Worm (Caenorhabditis elegans) whole organism, L1 larva: ENCODE measurements around the gene erg-28.

Experiments used
- C34B4.2 ChIP-seq: sonication (generic microtip); optimal IDR thresholded peaks from 2 replicates; lab custom pipeline; 2017; ENCODE audit warnings: mild to moderate bottlenecking, missing genetic modification characterization, missing compliant biosample characterization
- aha-1 ChIP-seq: fragments of 150-350 bp; optimal IDR thresholded peaks from 2 replicates; lab custom pipeline; 2014; ENCODE audit warnings: missing biosample characterization, missing genetic modification characterization
- alr-1 ChIP-seq: fragments of 200-800 bp; sonication (Bioruptor generic); optimal IDR thresholded peaks from 2 replicates; lab custom pipeline; 2018; ENCODE audit warnings: borderline replicate concordance, mild to moderate bottlenecking, missing genetic modification characterization, missing compliant biosample characterization
- aly-2 ChIP-seq: fragments of 150-350 bp; optimal IDR thresholded peaks from 2 replicates; lab custom pipeline; 2014; ENCODE audit warnings: missing biosample characterization, missing genetic modification characterization
- ama-1 ChIP-seq: fragments of 150-350 bp; optimal IDR thresholded peaks from 2 replicates; lab custom pipeline; 2014
- blmp-1 ChIP-seq: fragments of 150-350 bp; optimal IDR thresholded peaks from 2 replicates; lab custom pipeline; 2014; ENCODE audit warnings: missing biosample characterization, missing genetic modification characterization
- ceh-8 ChIP-seq: fragments of 200-800 bp; sonication (Bioruptor generic); optimal IDR thresholded peaks from 2 replicates; lab custom pipeline; 2018; ENCODE audit warnings: mild to moderate bottlenecking, missing genetic modification characterization, moderate library complexity, missing compliant biosample characterization
- ceh-82 ChIP-seq, 3 experiments: fragments of 150-350 bp in 1 of 3; sonication (generic microtip) in 2 of 3; optimal IDR thresholded peaks; 2 replicates each; lab custom pipeline; 2014 to 2017; ENCODE audit warnings: missing biosample characterization in 3 of 3, missing genetic modification characterization in 3 of 3
- ceh-88 ChIP-seq: fragments of 200-800 bp; sonication (Bioruptor generic); IDR thresholded peaks from 2 replicates; pipeline ENCODE4 v1.3.6; 2022; ENCODE audit warnings: missing genetic modification characterization, missing compliant biosample characterization
- dsc-1 ChIP-seq: sonication (generic microtip); optimal IDR thresholded peaks from 2 replicates; lab custom pipeline; 2016; ENCODE audit warnings: mild to moderate bottlenecking, missing genetic modification characterization, missing compliant biosample characterization
- efl-1 ChIP-seq, 4 experiments: fragments of 150-350 bp; optimal IDR thresholded peaks in 3 of 4; peaks in 1 of 4; 1 replicate in 1 of 4; 2 replicates in 3 of 4; lab custom pipeline; 2014; ENCODE audit warnings: missing biosample characterization in 2 of 4, missing genetic modification characterization in 2 of 4, missing genetic modification reagents in 2 of 4
- egl-27 ChIP-seq, 2 experiments: fragments of 150-350 bp in 1 of 2; sonication (generic microtip); optimal IDR thresholded peaks; 3 replicates each; lab custom pipeline; 2017 to 2018; ENCODE audit warnings: missing biosample characterization in 2 of 2, missing genetic modification characterization in 2 of 2, missing genetic modification reagents in 2 of 2
- ets-5 ChIP-seq: fragments of 200-800 bp; sonication (Bioruptor generic); IDR thresholded peaks from 2 replicates; pipeline ENCODE4 v1.3.6; 2022; ENCODE audit warnings: missing genetic modification characterization, missing compliant biosample characterization
- fkh-10 ChIP-seq: sonication (generic microtip); optimal IDR thresholded peaks from 2 replicates; lab custom pipeline; 2017; ENCODE audit warnings: missing biosample characterization, missing genetic modification reagents, missing genetic modification characterization
- fkh-4 ChIP-seq: sonication (generic microtip); optimal IDR thresholded peaks from 2 replicates; lab custom pipeline; 2016; ENCODE audit warnings: missing compliant biosample characterization, missing genetic modification characterization, borderline replicate concordance
- fkh-8 ChIP-seq: sonication (generic microtip); optimal IDR thresholded peaks from 2 replicates; lab custom pipeline; 2016; ENCODE audit warnings: mild to moderate bottlenecking, missing genetic modification characterization, missing compliant biosample characterization
- fos-1 ChIP-seq: fragments of 150-350 bp; optimal IDR thresholded peaks from 2 replicates; lab custom pipeline; 2014; ENCODE audit warnings: missing biosample characterization, missing genetic modification characterization
- hpl-2 ChIP-seq: fragments of 150-350 bp; optimal IDR thresholded peaks from 2 replicates; lab custom pipeline; 2014; ENCODE audit warnings: missing biosample characterization, missing genetic modification reagents, missing genetic modification characterization
- isw-1 ChIP-seq: fragments of 200-800 bp; sonication (Bioruptor generic); IDR thresholded peaks from 2 replicates; pipeline ENCODE4 v1.3.6; 2022; ENCODE audit warnings: missing genetic modification characterization, missing compliant biosample characterization
- lin-14 ChIP-seq: fragments of 200-800 bp; sonication (Bioruptor generic); optimal IDR thresholded peaks from 2 replicates; lab custom pipeline; 2018; ENCODE audit warnings: mild to moderate bottlenecking, missing genetic modification characterization, moderate library complexity, missing compliant biosample characterization
- lin-15B ChIP-seq: fragments of 150-350 bp; sonication (generic microtip); optimal IDR thresholded peaks from 3 replicates; lab custom pipeline; 2014; ENCODE audit warnings: missing biosample characterization, missing genetic modification characterization
- lin-35 ChIP-seq, 2 experiments: fragments of 150-350 bp; optimal IDR thresholded peaks; 2 replicates each; lab custom pipeline; 2014; ENCODE audit warnings: missing biosample characterization in 2 of 2, missing genetic modification characterization in 2 of 2, missing genetic modification reagents in 2 of 2
- lin-39 ChIP-seq: fragments of 150-350 bp; optimal IDR thresholded peaks from 2 replicates; lab custom pipeline; 2014; ENCODE audit warnings: missing biosample characterization, missing genetic modification reagents, missing genetic modification characterization
- lsy-2 ChIP-seq, 2 experiments: fragments of 150-350 bp; optimal IDR thresholded peaks; 2 replicates each; lab custom pipeline; 2014; ENCODE audit warnings: missing biosample characterization in 2 of 2, missing genetic modification characterization in 2 of 2
- mdl-1 ChIP-seq, 2 experiments: fragments of 150-350 bp; optimal IDR thresholded peaks; 2 replicates each; lab custom pipeline; 2014 to 2017; ENCODE audit warnings: missing biosample characterization in 2 of 2, missing genetic modification characterization in 2 of 2, inconsistent platforms in 1 of 2
- nhr-237 ChIP-seq: fragments of 150-350 bp; optimal IDR thresholded peaks from 2 replicates; lab custom pipeline; 2014; ENCODE audit warnings: missing biosample characterization, missing genetic modification characterization
- nhr-28 ChIP-seq: fragments of 150-350 bp; optimal IDR thresholded peaks from 2 replicates; lab custom pipeline; 2014; ENCODE audit warnings: missing biosample characterization, missing genetic modification characterization
- nhr-47 ChIP-seq: sonication (generic microtip); optimal IDR thresholded peaks from 2 replicates; lab custom pipeline; 2016; ENCODE audit warnings: mild to moderate bottlenecking, missing genetic modification characterization, moderate library complexity, missing compliant biosample characterization
- nhr-71 ChIP-seq: sonication (generic microtip); optimal IDR thresholded peaks from 2 replicates; lab custom pipeline; 2016; ENCODE audit warnings: mild to moderate bottlenecking, missing genetic modification characterization, moderate library complexity, missing compliant biosample characterization
- nhr-76 ChIP-seq: sonication (generic microtip); optimal IDR thresholded peaks from 2 replicates; lab custom pipeline; 2017; ENCODE audit warnings: missing biosample characterization, missing genetic modification characterization
- nhr-77 ChIP-seq: fragments of 150-350 bp; optimal IDR thresholded peaks from 2 replicates; lab custom pipeline; 2014; ENCODE audit warnings: missing biosample characterization, missing genetic modification characterization
- nhr-84 ChIP-seq: sonication (generic microtip); optimal IDR thresholded peaks from 2 replicates; lab custom pipeline; 2017; ENCODE audit warnings: missing biosample characterization, missing genetic modification characterization
- nhr-85 ChIP-seq: sonication (generic microtip); peaks from one replicate; lab custom pipeline; 2016; ENCODE audit warnings: missing genetic modification characterization, inconsistent platforms, missing compliant biosample characterization
- pax-3 ChIP-seq: fragments of 200-800 bp; sonication (Bioruptor generic); optimal IDR thresholded peaks from 2 replicates; lab custom pipeline; 2018; ENCODE audit warnings: mild to moderate bottlenecking, missing genetic modification characterization, moderate library complexity, missing compliant biosample characterization
- rnt-1 ChIP-seq: sonication (generic microtip); optimal IDR thresholded peaks from 2 replicates; lab custom pipeline; 2016; ENCODE audit warnings: mild to moderate bottlenecking, missing genetic modification characterization, moderate library complexity, missing compliant biosample characterization
- sup-37 ChIP-seq: fragments of 200-800 bp; sonication (Bioruptor generic); optimal IDR thresholded peaks from 2 replicates; lab custom pipeline; 2018; ENCODE audit warnings: mild to moderate bottlenecking, missing genetic modification characterization, missing compliant biosample characterization
- swsn-7 ChIP-seq: sonication (generic microtip); optimal IDR thresholded peaks from 2 replicates; lab custom pipeline; 2016; ENCODE audit warnings: missing genetic modification characterization, missing compliant biosample characterization
- tbx-2 ChIP-seq: sonication (generic microtip); optimal IDR thresholded peaks from 2 replicates; lab custom pipeline; 2016; ENCODE audit warnings: missing genetic modification characterization, missing compliant biosample characterization
- tlp-1 ChIP-seq: fragments of 150-350 bp; optimal IDR thresholded peaks from 2 replicates; lab custom pipeline; 2014; ENCODE audit warnings: missing biosample characterization, missing genetic modification characterization
- unc-86 ChIP-seq: sonication (generic microtip); optimal IDR thresholded peaks from 2 replicates; lab custom pipeline; 2016; ENCODE audit warnings: missing genetic modification characterization, missing compliant biosample characterization
- vab-15 ChIP-seq: sonication (generic microtip); optimal IDR thresholded peaks from 2 replicates; lab custom pipeline; 2017; ENCODE audit warnings: missing genotype, mild to moderate bottlenecking, missing genetic modification characterization, missing compliant biosample characterization
- xbp-1 ChIP-seq: sonication (generic microtip); optimal IDR thresholded peaks from 2 replicates; lab custom pipeline; 2016; ENCODE audit warnings: missing genetic modification characterization, missing compliant biosample characterization
- ztf-4 ChIP-seq: fragments of 150-350 bp; optimal IDR thresholded peaks from 2 replicates; lab custom pipeline; 2014; ENCODE audit warnings: missing biosample characterization, missing genetic modification characterization

Gene erg-28

DNA sequence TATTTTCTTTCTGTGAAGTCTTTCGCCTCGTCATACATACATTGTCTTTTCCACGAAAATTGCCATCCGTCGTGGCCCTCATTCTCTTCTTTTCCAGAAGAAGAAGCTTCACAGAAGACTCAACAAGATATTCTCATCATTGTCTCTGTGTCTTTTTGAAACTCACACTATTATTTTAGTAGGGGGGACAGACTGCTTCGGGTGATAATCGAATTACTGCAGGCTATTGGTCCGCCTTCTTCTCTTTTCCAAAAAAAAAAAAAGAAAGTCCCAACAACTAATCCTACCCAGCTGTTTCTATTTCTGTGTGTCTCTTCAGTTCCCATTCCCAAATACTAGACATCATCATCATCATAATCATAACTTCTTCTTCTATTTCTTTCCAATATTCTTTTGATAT is 23.8 kb upstream of the erg-28 start:
- TF ChIP-seq tlp-1 (tag; lab: Kevin White, UChicago) (no peak), efl-1 (optimal IDR thresholded peaks at IDR 0.05; lab: Kevin White, UChicago) (no peak), efl-1 (GFP tag; optimal IDR thresholded peaks at IDR 0.05 in 1 of 2; lab: Kevin White, UChicago) (peak in 1 of 2 experiments; percentile 20), hpl-2 (GFP tag; lab: Kevin White, UChicago) (no peak), lin-14 (GFP tag; lab: Kevin White, UChicago) (peak; percentile 52), nhr-85 (tag; lab: Kevin White, UChicago) (no peak), nhr-71 (tag; lab: Kevin White, UChicago) (peak; percentile 24), fkh-10 (GFP tag; lab: Kevin White, UChicago) (no peak), fkh-8 (no peak), ceh-82 (tag; optimal IDR thresholded peaks at IDR 0.05; lab: Kevin White, UChicago) (no peak), lin-35 (GFP tag; optimal IDR thresholded peaks at IDR 0.05; lab: Kevin White, UChicago) (no peak), fos-1 (tag; lab: Kevin White, UChicago) (no peak), ztf-4 (no peak), nhr-237 (tag; lab: Kevin White, UChicago) (no peak), lin-15B (no peak), sup-37 (GFP tag; lab: Kevin White, UChicago) (no peak), nhr-84 (no peak), mdl-1 (tag; optimal IDR thresholded peaks at IDR 0.05; lab: Kevin White, UChicago) (no peak), tbx-2 (tag; lab: Kevin White, UChicago) (peak; percentile 25), lsy-2 (tag; optimal IDR thresholded peaks at IDR 0.05; lab: Kevin White, UChicago) (no peak), xbp-1 (tag; lab: Kevin White, UChicago) (no peak), ceh-8 (no peak), ets-5 (no peak), isw-1 (no peak), aly-2 (tag; lab: Kevin White, UChicago) (no peak), aha-1 (tag; lab: Kevin White, UChicago) (no peak), lin-39 (tag; lab: Kevin White, UChicago) (no peak), nhr-28 (tag; lab: Kevin White, UChicago) (no peak)

DNA sequence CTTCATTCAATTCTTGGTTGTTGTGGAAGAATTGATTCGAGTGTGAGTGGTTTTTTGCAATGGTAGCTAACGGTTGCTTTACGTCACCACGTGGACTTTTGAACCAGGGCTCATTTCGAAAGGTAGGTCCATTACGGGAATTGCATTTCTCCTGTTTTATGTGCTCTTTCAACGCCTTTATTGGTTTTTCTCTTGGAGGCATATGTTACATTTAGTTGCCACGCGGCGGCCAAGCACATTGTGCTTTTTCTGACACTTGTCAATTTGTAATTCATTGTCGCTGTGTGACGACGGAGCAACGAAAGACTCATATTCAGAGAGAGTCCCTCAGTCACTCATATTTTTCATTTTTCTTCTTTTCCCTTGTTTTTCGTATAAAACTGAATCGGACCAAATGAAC is 22.4 kb upstream of the erg-28 start:
- TF ChIP-seq lin-14 (GFP tag; lab: Kevin White, UChicago) (peak; percentile 34), pax-3 (tag; lab: Kevin White, UChicago) (peak; percentile 5), vab-15 (tag; lab: Kevin White, UChicago) (no peak), blmp-1 (tag; lab: Kevin White, UChicago) (no peak)
- TF ChIP-seq, all 84 proteins: peak for 2

DNA sequence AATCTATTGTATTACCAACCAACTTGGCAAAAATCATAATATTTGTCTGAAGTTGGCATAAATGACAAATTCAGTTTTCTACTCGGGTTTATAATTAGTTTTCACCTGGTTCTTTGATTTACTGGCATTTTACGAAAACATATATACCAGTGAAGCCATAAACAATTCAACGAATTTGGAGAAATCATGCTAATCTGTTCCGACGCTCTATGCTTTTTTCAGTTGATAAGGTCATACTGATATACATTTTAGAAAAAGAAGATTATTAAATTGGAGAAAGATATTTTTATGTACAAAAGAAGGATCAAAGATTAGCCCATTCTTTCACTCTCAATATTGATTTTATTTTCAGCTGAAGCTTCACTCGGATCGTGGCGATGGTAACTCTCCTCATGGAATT is 20.4 kb upstream of the erg-28 start:
- TF ChIP-seq dsc-1 (tag; lab: Kevin White, UChicago) (peak; percentile 76), alr-1 (tag; lab: Kevin White, UChicago) (no peak), nhr-85 (tag; lab: Kevin White, UChicago) (no peak), nhr-84 (no peak), fkh-8 (peak; percentile 42), pax-3 (tag; lab: Kevin White, UChicago) (peak; percentile 79), nhr-47 (tag; lab: Kevin White, UChicago) (no peak)

DNA sequence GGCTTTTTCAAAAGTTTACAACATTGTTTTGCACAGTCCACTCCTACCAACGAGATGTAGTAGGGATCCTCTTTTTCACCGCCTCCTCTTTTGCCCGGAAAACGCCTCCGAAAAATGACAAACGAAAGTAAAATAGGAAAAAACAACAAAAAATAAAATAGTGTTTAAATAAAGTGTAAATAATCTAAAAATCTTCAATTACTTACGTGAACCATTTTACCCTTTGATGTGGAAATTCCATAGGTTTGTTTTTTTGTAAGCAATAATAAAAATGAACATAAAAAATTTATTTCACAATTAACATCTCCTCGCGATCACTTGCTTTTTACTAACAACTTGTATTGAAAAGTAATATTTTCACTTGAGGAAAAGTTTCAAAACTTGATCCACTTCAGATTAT is 19.2 kb upstream of the erg-28 start, which contains the start of gene C14C10.1:
Gene C14C10.1, plus strand, starts transcription at position 301 of the 400 bp plus-strand sequence.
- no peak for TF ChIP-seq rnt-1 (tag; lab: Kevin White, UChicago)
- TF ChIP-seq ceh-88: no peak
- TF ChIP-seq swsn-7 (tag; lab: Kevin White, UChicago): no peak
- no peak for TF ChIP-seq nhr-76 (tag; lab: Kevin White, UChicago)
- no peak for TF ChIP-seq egl-27 (tag; optimal IDR thresholded peaks at IDR 0.05; lab: Kevin White, UChicago)
- no peak for TF ChIP-seq nhr-77
- TF ChIP-seq nhr-71 (tag; lab: Kevin White, UChicago): no peak
- no peak for TF ChIP-seq ama-1 (lab: Kevin White, UChicago)
- TF ChIP-seq fkh-4 (tag; lab: Kevin White, UChicago): no peak
- TF ChIP-seq C34B4.2 (tag; lab: Kevin White, UChicago): no peak
- no peak for TF ChIP-seq unc-86 (tag; lab: Kevin White, UChicago)
- TF ChIP-seq, all 84 proteins: peak for 0
